Worm (Caenorhabditis elegans): ENCODE results near the gene R144.13.

Gene R144.13

DNA sequence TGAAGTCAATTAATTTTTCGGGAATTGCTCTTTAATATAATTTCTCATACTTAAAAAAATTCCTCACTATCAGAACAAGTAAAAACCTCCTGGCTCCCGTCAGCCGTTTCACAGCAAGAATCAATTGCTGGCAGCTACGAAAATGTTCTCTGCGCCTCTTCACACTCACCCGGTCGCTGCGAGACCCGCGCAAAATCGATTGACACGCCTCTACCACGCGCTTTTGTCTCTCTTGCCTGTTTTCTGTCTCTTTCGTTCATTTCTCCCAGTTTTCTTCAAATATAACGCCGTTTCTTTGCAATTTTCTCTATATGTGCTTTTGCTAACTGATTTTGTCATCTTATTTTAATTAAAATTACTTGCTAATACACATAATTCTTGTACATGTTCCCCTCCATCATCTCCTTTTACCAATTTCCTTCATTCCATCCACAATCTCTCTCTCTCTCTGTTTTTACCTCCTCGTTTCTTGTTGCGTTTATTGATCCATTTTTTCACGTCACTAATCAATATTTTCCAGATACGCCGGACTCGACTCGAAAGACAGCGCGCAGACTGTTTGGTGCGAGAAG lies 1.4 kb downstream of the R144.13 start, which contains the start of gene pcf-11:
TSS of gene pcf-11 (plus strand) at position 522 of the 572 bp plus-strand sequence.
- TF ChIP-seq lin-13 (GFP tag; optimal IDR thresholded peaks at IDR 0.05) = peak; percentile 28
- TF ChIP-seq unc-30 (tag; optimal IDR thresholded peaks at IDR 0.05) = no peak
- TF ChIP-seq aha-1 (tag; optimal IDR thresholded peaks at IDR 0.05) = no peak
- peak; percentile 15 for TF ChIP-seq fos-1 (tag; optimal IDR thresholded peaks at IDR 0.05)
- peak; percentile 69 for TF ChIP-seq nhr-71 (tag; optimal IDR thresholded peaks at IDR 0.05)
- no peak for TF ChIP-seq ztf-4 (tag; optimal IDR thresholded peaks at IDR 0.05)
- peak; percentile 36 for TF ChIP-seq nhr-90 (tag; optimal IDR thresholded peaks at IDR 0.05; ENCODE audit: poor library complexity)
- no peak for TF ChIP-seq ces-1 (GFP tag; optimal IDR thresholded peaks at IDR 0.05)
- TF ChIP-seq lin-39 (tag; optimal IDR thresholded peaks at IDR 0.05) = no peak
- TF ChIP-seq rnt-1 (tag; optimal IDR thresholded peaks at IDR 0.05) = peak; percentile 63
- TF ChIP-seq mep-1 (tag; optimal IDR thresholded peaks at IDR 0.05) = peak; percentile 33
- TF ChIP-seq irx-1 (tag; optimal IDR thresholded peaks at IDR 0.05) = peak; percentile 9
- no peak for TF ChIP-seq lin-15B (tag; optimal IDR thresholded peaks at IDR 0.05)
- TF ChIP-seq swsn-7 (tag; optimal IDR thresholded peaks at IDR 0.05) = peak; percentile 51
- TF ChIP-seq skn-1 (tag; optimal IDR thresholded peaks at IDR 0.05) = peak; percentile 58
- no peak for TF ChIP-seq ceh-8 (GFP tag; optimal IDR thresholded peaks at IDR 0.05)
- TF ChIP-seq nhr-237 (tag; optimal IDR thresholded peaks at IDR 0.05) = no peak
- no peak for TF ChIP-seq tlp-1 (tag; optimal IDR thresholded peaks at IDR 0.05)
- no peak for TF ChIP-seq ceh-88 (GFP tag; IDR thresholded peaks at IDR 0.05)
- TF ChIP-seq lin-35 (GFP tag; optimal IDR thresholded peaks at IDR 0.05) = peak; percentile 69 to 75
- TF ChIP-seq pax-3 (tag; optimal IDR thresholded peaks at IDR 0.05) = no peak
- no peak for TF ChIP-seq aly-2 (tag; optimal IDR thresholded peaks at IDR 0.05)
- no peak for TF ChIP-seq C04F5.9 (tag; optimal IDR thresholded peaks at IDR 0.05)
- TF ChIP-seq jun-1 (tag; optimal IDR thresholded peaks at IDR 0.05) = peak; percentile 10
- no peak for TF ChIP-seq unc-130 (tag; optimal IDR thresholded peaks at IDR 0.05)
- TF ChIP-seq fkh-4 (tag; optimal IDR thresholded peaks at IDR 0.05; ENCODE audit: borderline replicate concordance) = no peak
- TF ChIP-seq elt-2 (tag; optimal IDR thresholded peaks at IDR 0.05) = no peak
- peak; percentile 24 to 84 (median 40) for TF ChIP-seq ceh-82 (tag; optimal IDR thresholded peaks at IDR 0.05)
- peak; percentile 53 for TF ChIP-seq ama-1 (optimal IDR thresholded peaks at IDR 0.05)
- no peak for TF ChIP-seq pqm-1 (tag; optimal IDR thresholded peaks at IDR 0.05)
- TF ChIP-seq ztf-11 (tag; optimal IDR thresholded peaks at IDR 0.05) = no peak
- peak; percentile 53 for TF ChIP-seq xbp-1 (tag; optimal IDR thresholded peaks at IDR 0.05)
- TF ChIP-seq elt-3 (tag; optimal IDR thresholded peaks at IDR 0.05) = peak in 2 of 6 experiments; percentile 5 to 8
- TF ChIP-seq ets-5 (GFP tag; IDR thresholded peaks at IDR 0.05) = no peak
- TF ChIP-seq lir-3 (tag; optimal IDR thresholded peaks at IDR 0.05; ENCODE audit: poor library complexity) = peak; percentile 43
- TF ChIP-seq alr-1 (tag; optimal IDR thresholded peaks at IDR 0.05; ENCODE audit: borderline replicate concordance) = no peak
- TF ChIP-seq C34B4.2 (tag; optimal IDR thresholded peaks at IDR 0.05) = no peak
- no peak for TF ChIP-seq hlh-4 (tag; optimal IDR thresholded peaks at IDR 0.05)
- no peak for TF ChIP-seq hpl-2 (GFP tag; optimal IDR thresholded peaks at IDR 0.05)
- no peak for TF ChIP-seq mef-2 (tag; optimal IDR thresholded peaks at IDR 0.05)
- TF ChIP-seq mab-9 (GFP tag; IDR thresholded peaks at IDR 0.05) = no peak
- TF ChIP-seq nhr-77 (tag; optimal IDR thresholded peaks at IDR 0.05) = peak; percentile 60
- TF ChIP-seq pag-3 (tag; optimal IDR thresholded peaks at IDR 0.05; ENCODE audit: borderline replicate concordance, insufficient read depth) = no peak
- TF ChIP-seq dsc-1 (tag; optimal IDR thresholded peaks at IDR 0.05) = peak; percentile 25
- TF ChIP-seq zag-1 (tag; optimal IDR thresholded peaks at IDR 0.05) = no peak
- TF ChIP-seq vab-15 (tag; optimal IDR thresholded peaks at IDR 0.05) = no peak
- no peak for TF ChIP-seq sox-4 (tag; optimal IDR thresholded peaks at IDR 0.05)
- peak; percentile 35 for TF ChIP-seq F16B12.6 (tag; optimal IDR thresholded peaks at IDR 0.05)
- TF ChIP-seq dpl-1 (GFP tag; optimal IDR thresholded peaks at IDR 0.05) = peak; percentile 51 to 63 (median 55)
- peak; percentile 34 for TF ChIP-seq C16A3.4 (tag; optimal IDR thresholded peaks at IDR 0.05)
- TF ChIP-seq ceh-90 (tag; optimal IDR thresholded peaks at IDR 0.05) = no peak
- no peak for TF ChIP-seq zip-4 (GFP tag; optimal IDR thresholded peaks at IDR 0.05)
- no peak for TF ChIP-seq egl-13 (tag; optimal IDR thresholded peaks at IDR 0.05)

All from whole organism, L1 larva.